Fruit fly (Drosophila melanogaster) whole organism: ENCODE data around the gene Crys.

Experiments
- Dll ChIP-seq: fragments of >200 bp; optimal IDR thresholded peaks from 2 replicates; lab custom pipeline; 2017
- pan ChIP-seq: fragments of >200 bp; optimal IDR thresholded peaks from 2 replicates; lab custom pipeline; 2017
- psq ChIP-seq: fragments of >200 bp; optimal IDR thresholded peaks from 2 replicates; lab custom pipeline; 2017

DNA sequence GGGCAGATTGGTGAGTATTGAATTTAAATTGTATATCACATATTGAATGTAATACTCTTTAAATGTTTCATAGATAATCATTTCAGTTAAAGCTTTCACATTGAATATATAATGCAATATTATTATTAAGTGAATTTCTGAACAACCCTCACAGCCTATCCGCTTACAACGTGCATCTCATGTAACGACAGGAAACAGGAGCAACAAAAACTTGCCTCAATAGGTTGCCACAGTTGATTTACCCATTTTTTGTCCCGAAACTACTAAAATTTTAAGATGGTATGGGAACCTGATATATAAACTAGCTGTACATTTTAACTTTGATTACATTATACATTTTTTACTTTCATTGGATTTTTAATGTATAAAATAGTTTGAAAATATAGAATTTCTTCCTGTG is 14.8 kb downstream of the Crys start:
- no peak for TF ChIP-seq pan (lab: Kevin White, UChicago)
- no peak for TF ChIP-seq psq
- no peak for TF ChIP-seq Dll (lab: Kevin White, UChicago)
